Worm (Caenorhabditis elegans): ENCODE data around the gene F37C4.5.

Gene F37C4.5

ce11 chrIV:3847489-3847888 is 26.1 kb downstream of the F37C4.5 start:
- TF ChIP-seq lin-39 (tag; optimal IDR thresholded peaks at IDR 0.05) (no peak), ZK546.5 (tag; optimal IDR thresholded peaks at IDR 0.05) (no peak), gei-8 (GFP tag; optimal IDR thresholded peaks at IDR 0.05) (no peak), nhr-42 (GFP tag; IDR thresholded peaks at IDR 0.05) (no peak), daf-19 (GFP tag; conservative IDR thresholded peaks at IDR 0.05) (no peak), unc-130 (GFP tag; optimal IDR thresholded peaks at IDR 0.05) (no peak), Y5F2A.4 (GFP tag; optimal IDR thresholded peaks at IDR 0.05) (no peak), daf-8 (GFP tag; IDR thresholded peaks at IDR 0.05) (no peak), hmg-1.1 (GFP tag; IDR thresholded peaks at IDR 0.05) (no peak), F10B5.3 (tag; optimal IDR thresholded peaks at IDR 0.05) (no peak), lsy-2 (tag; optimal IDR thresholded peaks at IDR 0.05) (no peak), lin-13 (GFP tag; optimal IDR thresholded peaks at IDR 0.05) (no peak)

ce11 chrIV:3844584-3844983 is 29.0 kb downstream of the F37C4.5 start:
- TF ChIP-seq pqm-1 (tag; optimal IDR thresholded peaks at IDR 0.05) (no peak), ceh-20 (GFP tag; IDR thresholded peaks at IDR 0.05) (no peak), tag-97 (GFP tag; IDR thresholded peaks at IDR 0.05) (no peak), ceh-28 (tag; optimal IDR thresholded peaks at IDR 0.05) (no peak), unc-130 (GFP tag; optimal IDR thresholded peaks at IDR 0.05) (no peak), nhr-237 (tag; optimal IDR thresholded peaks at IDR 0.05) (no peak), dmd-8 (GFP tag; IDR thresholded peaks at IDR 0.05) (no peak), zfp-2 (tag; optimal IDR thresholded peaks at IDR 0.05) (no peak), set-16 (GFP tag; IDR thresholded peaks at IDR 0.05) (no peak), snpc-4 (tag; optimal IDR thresholded peaks at IDR 0.05) (no peak), tra-1 (GFP tag; IDR thresholded peaks at IDR 0.05) (no peak), mxl-2 (GFP tag; conservative IDR thresholded peaks at IDR 0.05) (no peak)

ce11 chrIV:3844004-3844403 is 29.6 kb downstream of the F37C4.5 start:
- no peak for TF ChIP-seq lin-29 (GFP tag; IDR thresholded peaks at IDR 0.05)
- no peak for TF ChIP-seq zip-2 (tag; optimal IDR thresholded peaks at IDR 0.05)
- no peak for TF ChIP-seq dve-1 (tag; optimal IDR thresholded peaks at IDR 0.05; ENCODE audit: insufficient read depth)
- TF ChIP-seq nhr-10 (tag; optimal IDR thresholded peaks at IDR 0.05), result no peak
- TF ChIP-seq ZK337.2 (GFP tag; IDR thresholded peaks at IDR 0.05), result no peak
- no peak for TF ChIP-seq ceh-62 (tag; optimal IDR thresholded peaks at IDR 0.05)
- no peak for TF ChIP-seq F10B5.3 (tag; optimal IDR thresholded peaks at IDR 0.05)

ce11 chrIV:3843019-3843527 is 30.5 kb downstream of the F37C4.5 start:
- TF ChIP-seq ZK546.5 (tag; optimal IDR thresholded peaks at IDR 0.05) (no peak), gei-8 (GFP tag; optimal IDR thresholded peaks at IDR 0.05) (no peak), ZK337.2 (GFP tag; IDR thresholded peaks at IDR 0.05) (no peak), nhr-77 (tag; optimal IDR thresholded peaks at IDR 0.05) (no peak), F26F4.8 (GFP tag; conservative IDR thresholded peaks at IDR 0.05) (no peak), hlh-11 (tag; optimal IDR thresholded peaks at IDR 0.05) (no peak), dve-1 (tag; optimal IDR thresholded peaks at IDR 0.05; ENCODE audit: insufficient read depth) (no peak), daf-12 (tag; optimal IDR thresholded peaks at IDR 0.05) (no peak), unc-62 (GFP tag; optimal IDR thresholded peaks at IDR 0.05 in 1 of 2) (no peak), unc-62 (tag; optimal IDR thresholded peaks at IDR 0.05) (no peak), hif-1 (tag; optimal IDR thresholded peaks at IDR 0.05) (no peak), attf-4 (tag; optimal IDR thresholded peaks at IDR 0.05) (no peak), ces-1 (GFP tag; optimal IDR thresholded peaks at IDR 0.05) (no peak), unc-130 (GFP tag; optimal IDR thresholded peaks at IDR 0.05) (no peak), daf-16 (GFP tag; optimal IDR thresholded peaks at IDR 0.05) (no peak), daf-16 (tag; optimal IDR thresholded peaks at IDR 0.05) (no peak), nhr-6 (tag; optimal IDR thresholded peaks at IDR 0.05) (no peak), spr-3 (GFP tag; optimal IDR thresholded peaks at IDR 0.05) (no peak)

Measured in whole organism, L4 larva.